Worm (Caenorhabditis elegans) whole organism, young adult: ENCODE results near the gene F10D7.5.

ENCODE experiments used
- B0261.1 ChIP-seq: sonication (generic microtip); optimal IDR thresholded peaks from 2 replicates; lab custom pipeline; 2016; ENCODE audit warnings: mild to moderate bottlenecking, missing genetic modification characterization, moderate library complexity, missing compliant biosample characterization
- C06A6.2 ChIP-seq: fragments of 200-800 bp; sonication (Bioruptor generic); conservative IDR thresholded peaks from 2 replicates; pipeline ENCODE4 v1.3.6; 2022; ENCODE audit warnings: missing genetic modification characterization, missing compliant biosample characterization
- F33H1.4 ChIP-seq: fragments of 200-800 bp; sonication (Bioruptor generic); IDR thresholded peaks from 2 replicates; pipeline ENCODE4 v1.3.6; 2022; ENCODE audit warnings: missing genetic modification reagents, missing genetic modification characterization, missing compliant biosample characterization
- F39B2.1 ChIP-seq: fragments of 200-800 bp; sonication (Bioruptor generic); IDR thresholded peaks from 2 replicates; pipeline ENCODE4 v1.3.6; 2022; ENCODE audit warnings: missing genetic modification reagents, missing genetic modification characterization, missing compliant biosample characterization
- F52B5.7 ChIP-seq: sonication (generic microtip); optimal IDR thresholded peaks from 2 replicates; lab custom pipeline; 2016; ENCODE audit warnings: mild to moderate bottlenecking, missing genetic modification characterization, missing compliant biosample characterization
- F57A8.1 ChIP-seq: fragments of 200-800 bp; sonication (Bioruptor generic); optimal IDR thresholded peaks from 2 replicates; lab custom pipeline; 2018; ENCODE audit warnings: mild to moderate bottlenecking, missing genetic modification characterization, moderate library complexity, missing compliant biosample characterization
- K11D2.4 ChIP-seq: fragments of 200-800 bp; sonication (Bioruptor generic); IDR thresholded peaks from 2 replicates; pipeline ENCODE4 v1.3.6; 2022; ENCODE audit warnings: missing genetic modification reagents, missing genetic modification characterization, missing compliant biosample characterization
- K12H6.12 ChIP-seq: fragments of 200-800 bp; sonication (Bioruptor generic); optimal IDR thresholded peaks from 2 replicates; lab custom pipeline; 2018; ENCODE audit warnings: mild to moderate bottlenecking, missing genetic modification characterization, missing compliant biosample characterization
- Y53F4B.3 ChIP-seq: fragments of 200-800 bp; sonication (Bioruptor generic); IDR thresholded peaks from 2 replicates; pipeline ENCODE4 v1.3.6; 2022; ENCODE audit warnings: missing genetic modification reagents, missing genetic modification characterization, missing compliant biosample characterization
- ZK185.1 ChIP-seq: sonication (generic microtip); optimal IDR thresholded peaks from 2 replicates; lab custom pipeline; 2016; ENCODE audit warnings: mild to moderate bottlenecking, missing genetic modification characterization, missing compliant biosample characterization; ENCODE audit not compliant: poor library complexity, severe bottlenecking
- ama-1 ChIP-seq, 3 experiments: fragments of 150-350 bp in 1 of 3; sonication (generic microtip) in 2 of 3; optimal IDR thresholded peaks; 2 replicates each; lab custom pipeline; 2014 to 2018; ENCODE audit warnings: missing biosample characterization in 2 of 3, missing genetic modification characterization in 2 of 3, missing genetic modification reagents in 2 of 3
- aptf-2 ChIP-seq: fragments of 200-800 bp; sonication (Bioruptor generic); conservative IDR thresholded peaks from 2 replicates; pipeline ENCODE4 v1.3.6; 2022; ENCODE audit warnings: missing genetic modification reagents, missing genetic modification characterization, missing compliant biosample characterization
- aptf-3 ChIP-seq: fragments of 200-800 bp; sonication (Bioruptor generic); IDR thresholded peaks from 2 replicates; pipeline ENCODE4 v1.3.6; 2022; ENCODE audit warnings: missing genetic modification characterization, missing compliant biosample characterization
- ceh-27 ChIP-seq: fragments of 200-800 bp; sonication (Bioruptor generic); optimal IDR thresholded peaks from 2 replicates; lab custom pipeline; 2018; ENCODE audit warnings: mild to moderate bottlenecking, missing genetic modification characterization, moderate library complexity, missing compliant biosample characterization
- dox-1 ChIP-seq: fragments of 200-800 bp; sonication (Bioruptor generic); IDR thresholded peaks from 2 replicates; pipeline ENCODE4 v1.3.6; 2022; ENCODE audit warnings: missing genetic modification reagents, missing genetic modification characterization, missing compliant biosample characterization
- egrh-3 ChIP-seq: fragments of 200-800 bp; sonication (Bioruptor generic); IDR thresholded peaks from 2 replicates; pipeline ENCODE4 v1.3.6; 2022; ENCODE audit warnings: missing genetic modification reagents, missing genetic modification characterization, missing compliant biosample characterization
- lag-1 ChIP-seq: fragments of 200-800 bp; sonication (Bioruptor generic); IDR thresholded peaks from 2 replicates; pipeline ENCODE4 v1.3.6; 2022; ENCODE audit warnings: missing genetic modification reagents, missing genetic modification characterization, missing compliant biosample characterization
- let-607 ChIP-seq, 2 experiments: fragments of 200-800 bp in 1 of 2; sonication (Bioruptor generic) in 1 of 2; sonication (generic microtip) in 1 of 2; optimal IDR thresholded peaks; 2 replicates each; lab custom pipeline; 2016 to 2018; ENCODE audit warnings: mild to moderate bottlenecking in 2 of 2, missing compliant biosample characterization in 2 of 2, missing genetic modification characterization in 2 of 2, moderate library complexity in 2 of 2, missing genotype in 1 of 2
- lin-35 ChIP-seq, 3 experiments: fragments of 150-350 bp in 2 of 3; sonication (generic microtip) in 1 of 3; optimal IDR thresholded peaks; 2 replicates each; lab custom pipeline; 2014 to 2018; ENCODE audit warnings: missing biosample characterization in 3 of 3, missing genetic modification characterization in 3 of 3, missing genetic modification reagents in 3 of 3
- mcd-1 ChIP-seq: fragments of 200-800 bp; sonication (Bioruptor generic); IDR thresholded peaks from 2 replicates; pipeline ENCODE4 v1.3.6; 2022; ENCODE audit warnings: missing genetic modification reagents, missing genetic modification characterization, missing compliant biosample characterization
- mes-4 ChIP-seq: sonication (generic microtip); optimal IDR thresholded peaks from 2 replicates; lab custom pipeline; 2016; ENCODE audit warnings: missing genotype, missing genetic modification characterization, missing compliant biosample characterization
- mxl-1 ChIP-seq: sonication (generic microtip); optimal IDR thresholded peaks from 2 replicates; lab custom pipeline; 2016; ENCODE audit warnings: missing genetic modification characterization, missing compliant biosample characterization
- nfya-1 ChIP-seq: sonication (generic microtip); optimal IDR thresholded peaks from 2 replicates; lab custom pipeline; 2017; ENCODE audit warnings: antibody characterized with exemption, missing compliant biosample characterization, missing genetic modification characterization, borderline replicate concordance; ENCODE audit not compliant: insufficient read depth
- nhr-179 ChIP-seq: sonication (generic microtip); optimal IDR thresholded peaks from 2 replicates; lab custom pipeline; 2016; ENCODE audit warnings: mild to moderate bottlenecking, missing genetic modification characterization, missing compliant biosample characterization
- nhr-27 ChIP-seq: fragments of 200-800 bp; sonication (Bioruptor generic); optimal IDR thresholded peaks from 2 replicates; lab custom pipeline; 2018; ENCODE audit warnings: mild to moderate bottlenecking, missing genetic modification characterization, moderate library complexity, missing compliant biosample characterization
- nhr-80 ChIP-seq: sonication (generic microtip); optimal IDR thresholded peaks from 2 replicates; lab custom pipeline; 2016; ENCODE audit warnings: missing genetic modification characterization, missing compliant biosample characterization
- nhr-90 ChIP-seq: sonication (generic microtip); optimal IDR thresholded peaks from 2 replicates; lab custom pipeline; 2016; ENCODE audit warnings: missing genotype, mild to moderate bottlenecking, missing genetic modification characterization, missing compliant biosample characterization
- rcor-1 ChIP-seq: fragments of 200-800 bp; sonication (Bioruptor generic); IDR thresholded peaks from 2 replicates; pipeline ENCODE4 v1.3.6; 2022; ENCODE audit warnings: missing genetic modification reagents, missing genetic modification characterization, missing compliant biosample characterization
- rpc-1 ChIP-seq, 2 experiments: fragments of 150-350 bp in 1 of 2; sonication (generic microtip) in 1 of 2; optimal IDR thresholded peaks; 2 replicates each; lab custom pipeline; 2014 to 2018; ENCODE audit warnings: missing biosample characterization in 1 of 2, missing genetic modification characterization in 1 of 2, missing genetic modification reagents in 1 of 2, missing genotype in 1 of 2
- sdz-38 ChIP-seq: sonication (generic microtip); optimal IDR thresholded peaks from 2 replicates; lab custom pipeline; 2016; ENCODE audit warnings: missing genotype, missing genetic modification characterization, missing compliant biosample characterization
- snpc-4 ChIP-seq, 5 experiments: fragments of 150-350 bp in 1 of 5; sonication (generic microtip) in 4 of 5; optimal IDR thresholded peaks; 2 replicates each; lab custom pipeline; 2014 to 2018; ENCODE audit warnings: missing genetic modification characterization in 5 of 5, missing biosample characterization in 3 of 5, antibody characterized with exemption in 2 of 5, mild to moderate bottlenecking in 2 of 5, missing compliant biosample characterization in 2 of 5, missing genotype in 2 of 5, moderate library complexity in 2 of 5, missing genetic modification reagents in 1 of 5
- somi-1 ChIP-seq: fragments of 200-800 bp; sonication (Bioruptor generic); optimal IDR thresholded peaks from 2 replicates; lab custom pipeline; 2018; ENCODE audit warnings: mild to moderate bottlenecking, missing genetic modification characterization, missing compliant biosample characterization
- tbp1 ChIP-seq: fragments of 200-800 bp; sonication (Bioruptor generic); optimal IDR thresholded peaks from 2 replicates; lab custom pipeline; 2018; ENCODE audit warnings: mild to moderate bottlenecking, missing genetic modification characterization, missing compliant biosample characterization
- tlf-1 ChIP-seq: fragments of 200-800 bp; sonication (Bioruptor generic); optimal IDR thresholded peaks from 2 replicates; lab custom pipeline; 2018; ENCODE audit warnings: mild to moderate bottlenecking, missing genetic modification characterization, missing compliant biosample characterization
- unc-62 ChIP-seq: fragments of 150-350 bp; optimal IDR thresholded peaks from 2 replicates; lab custom pipeline; 2014; ENCODE audit warnings: missing biosample characterization, missing genetic modification reagents, missing genetic modification characterization
- zfh-2 ChIP-seq: fragments of 200-800 bp; sonication (Bioruptor generic); conservative IDR thresholded peaks from 2 replicates; pipeline ENCODE4 v1.3.6; 2022; ENCODE audit warnings: missing genetic modification reagents, missing genetic modification characterization, missing compliant biosample characterization
- ztf-26 ChIP-seq: sonication (generic microtip); optimal IDR thresholded peaks from 2 replicates; lab custom pipeline; 2017; ENCODE audit warnings: missing genetic modification characterization, missing compliant biosample characterization

The F10D7.5 gene

DNA sequence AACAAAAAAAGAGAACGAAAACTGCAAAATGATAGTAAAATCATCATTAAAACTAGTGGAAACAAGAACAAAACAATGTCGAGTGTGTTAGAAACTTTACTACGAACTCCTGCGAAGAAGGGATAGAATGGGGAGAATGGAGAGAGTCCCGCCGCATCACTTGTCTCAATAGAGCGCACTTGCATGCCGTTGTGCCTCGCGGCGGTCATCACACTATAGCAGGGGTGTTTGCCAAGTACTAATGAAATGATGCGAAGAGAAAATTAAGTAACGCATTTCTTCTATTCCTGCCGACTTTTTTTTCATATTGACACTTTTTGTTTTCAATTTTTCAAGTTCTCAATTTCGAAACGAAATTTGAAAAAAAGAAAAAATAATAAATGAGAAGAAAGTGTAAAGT lies 767 bp upstream of the F10D7.5 start (continued):
- TF ChIP-seq nhr-27 (tag; lab: Kevin White, UChicago) = no peak
- peak; percentile 65 for TF ChIP-seq dox-1 (GFP tag; lab: Robert Waterston, UW)
- TF ChIP-seq zfh-2 (GFP tag; lab: Robert Waterston, UW) = no peak
- TF ChIP-seq K11D2.4 = 0 out of 2 replicates have a peak, but pooled peaks have one; percentile 40
- TF ChIP-seq ZK185.1 (tag; lab: Kevin White, UChicago) = no peak
- peak; percentile 11 for TF ChIP-seq somi-1 (GFP tag; lab: Kevin White, UChicago)
- no peak for TF ChIP-seq tlf-1
- TF ChIP-seq nhr-179 = no peak
- TF ChIP-seq aptf-2 (GFP tag; lab: Robert Waterston, UW) = no peak
- TF ChIP-seq rcor-1 = peak; percentile 17; the same call in 1 of the 2 replicates
- no peak for TF ChIP-seq C06A6.2 (GFP tag; lab: Robert Waterston, UW)
- peak; percentile 74 for TF ChIP-seq ztf-26 (tag; lab: Kevin White, UChicago)
- no peak for TF ChIP-seq egrh-3
- TF ChIP-seq ama-1 (optimal IDR thresholded peaks at IDR 0.05; lab: Kevin White, UChicago) = no peak
- TF ChIP-seq ama-1 (GFP tag; optimal IDR thresholded peaks at IDR 0.05; lab: Kevin White, UChicago) = no peak
- peak in 1 of 3 experiments; percentile 27 for TF ChIP-seq lin-35 (GFP tag; optimal IDR thresholded peaks at IDR 0.05; lab: Kevin White, UChicago)
- no peak for TF ChIP-seq nfya-1 (tag; lab: Kevin White, UChicago)
- TF ChIP-seq mxl-1 = no peak
- no peak for TF ChIP-seq F57A8.1 (GFP tag; lab: Kevin White, UChicago)
- no peak for TF ChIP-seq K12H6.12 (tag; lab: Kevin White, UChicago)
- no peak for TF ChIP-seq rpc-1 (optimal IDR thresholded peaks at IDR 0.05; lab: Kevin White, UChicago)
- no peak for TF ChIP-seq rpc-1 (tag; optimal IDR thresholded peaks at IDR 0.05; lab: Kevin White, UChicago)
- no peak for TF ChIP-seq nhr-90 (tag; lab: Kevin White, UChicago)
- TF ChIP-seq B0261.1 (tag; lab: Kevin White, UChicago) = no peak
- TF ChIP-seq unc-62 (GFP tag; lab: Kevin White, UChicago) = no peak
- no peak for TF ChIP-seq Y53F4B.3
- peak; percentile 13 for TF ChIP-seq tbp1 (GFP tag; lab: Kevin White, UChicago)
- no peak for TF ChIP-seq sdz-38
- peak; percentile 72 for TF ChIP-seq ceh-27 (GFP tag; lab: Kevin White, UChicago)
- TF ChIP-seq let-607 (tag; optimal IDR thresholded peaks at IDR 0.05; lab: Kevin White, UChicago) = no peak
- no peak for TF ChIP-seq F33H1.4 (GFP tag; lab: Robert Waterston, UW)
- TF ChIP-seq mes-4 = no peak
- peak; percentile 96 for TF ChIP-seq mcd-1 (GFP tag; lab: Robert Waterston, UW)
- TF ChIP-seq lag-1 (GFP tag; lab: Robert Waterston, UW) = no peak
- TF ChIP-seq snpc-4 (GFP tag; optimal IDR thresholded peaks at IDR 0.05; lab: Kevin White, UChicago) = no peak
- TF ChIP-seq snpc-4 (tag; optimal IDR thresholded peaks at IDR 0.05; lab: Kevin White, UChicago) = peak in 3 of 4 experiments; percentile 18 to 50 (median 30)
- no peak for TF ChIP-seq F39B2.1 (GFP tag; lab: Robert Waterston, UW)

DNA sequence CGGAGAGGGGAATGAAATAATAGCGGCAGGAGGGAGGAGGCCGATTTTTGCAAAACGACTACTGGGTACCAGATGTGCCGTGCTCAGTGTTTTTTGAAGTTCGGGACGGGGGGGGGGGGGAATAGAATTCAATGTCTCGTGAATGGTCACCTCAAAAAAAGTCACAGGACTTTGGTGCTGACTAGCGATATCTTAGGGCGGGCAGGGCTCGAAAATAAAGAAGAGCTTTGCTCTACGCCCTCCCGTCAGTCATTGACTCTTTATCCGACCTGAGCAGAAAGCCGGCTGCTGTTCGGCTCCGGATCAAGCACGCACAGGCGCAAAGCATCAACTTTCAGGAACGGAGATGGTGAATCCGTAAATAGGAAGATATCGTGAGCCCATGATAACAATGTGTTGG lies 884 bp downstream of the F10D7.5 start:
- peak; percentile 51 for TF ChIP-seq zfh-2 (GFP tag; lab: Robert Waterston, UW)
- TF ChIP-seq aptf-3 (GFP tag; lab: Robert Waterston, UW) = no peak

DNA sequence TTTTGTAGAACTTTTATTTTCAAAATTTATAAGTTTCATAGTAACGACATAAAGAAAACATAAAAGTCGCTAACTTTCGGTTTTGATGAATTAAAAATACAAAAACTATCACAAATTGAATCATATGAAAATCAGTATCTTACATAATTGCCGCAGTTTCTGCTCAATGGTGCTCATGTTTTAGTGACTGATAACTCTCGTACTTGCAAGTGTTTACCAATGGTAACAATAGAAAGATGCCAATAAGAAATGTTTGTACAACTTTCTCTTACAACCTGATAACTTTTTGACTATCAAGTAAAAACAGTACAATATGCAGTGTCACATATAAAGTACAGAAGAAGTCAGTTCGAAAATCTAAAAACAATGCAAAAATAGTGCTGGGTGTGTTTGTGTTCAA lies 5.3 kb downstream of the F10D7.5 start:
- TF ChIP-seq nhr-80 (tag; lab: Kevin White, UChicago) = peak; percentile 17
- no peak for TF ChIP-seq rcor-1
- TF ChIP-seq F52B5.7 (tag; lab: Kevin White, UChicago) = no peak
